Fruit fly (Drosophila melanogaster): ENCODE results near the gene PGS1.

Gene PGS1

dm6 chr3R:18741027-18741843 is 4.6 kb downstream of the PGS1 start (continued):
- TF ChIP-seq ara (GFP tag; IDR thresholded peaks at IDR 0.05) (peak; percentile 94), CG2129 (GFP tag; IDR thresholded peaks at IDR 0.05; ENCODE audit: partially characterized antibody) (no peak), CG2116 (GFP tag; optimal IDR thresholded peaks at IDR 0.05) (peak; percentile 73), ro (GFP tag; IDR thresholded peaks at IDR 0.05) (peak; percentile 91), row (GFP tag; IDR thresholded peaks at IDR 0.05) (peak; percentile 98), CG2875 (GFP tag; optimal IDR thresholded peaks at IDR 0.05) (peak; percentile 90), da (GFP tag; optimal IDR thresholded peaks at IDR 0.05) (no peak), B-H2 (GFP tag; optimal IDR thresholded peaks at IDR 0.05) (peak; percentile 75), CG6272 (GFP tag; IDR thresholded peaks at IDR 0.05) (peak; percentile 93), sim (GFP tag; IDR thresholded peaks at IDR 0.05) (peak; percentile 83), Deaf1 (tag; optimal IDR thresholded peaks at IDR 0.05) (peak; percentile 81), gfzf (GFP tag; optimal IDR thresholded peaks at IDR 0.05) (no peak), CG32772 (GFP tag; IDR thresholded peaks at IDR 0.05) (peak; percentile 96), gsb (GFP tag; IDR thresholded peaks at IDR 0.05) (peak; percentile 95), Taf1 (GFP tag; IDR thresholded peaks at IDR 0.05) (peak; percentile 93), cato (GFP tag; optimal IDR thresholded peaks at IDR 0.05; ENCODE audit: borderline replicate concordance) (peak; percentile 79), CG4404 (GFP tag; IDR thresholded peaks at IDR 0.05) (peak; percentile 86), CG18011 (GFP tag; optimal IDR thresholded peaks at IDR 0.05) (peak; percentile 77), CG10543 (GFP tag; optimal IDR thresholded peaks at IDR 0.05) (peak; percentile 87), vvl (GFP tag; IDR thresholded peaks at IDR 0.05) (peak; percentile 98), CG4360 (GFP tag; IDR thresholded peaks at IDR 0.05) (peak; percentile 78), sens (GFP tag) (peak; percentile 97), insv (GFP tag; optimal IDR thresholded peaks at IDR 0.05) (peak in 1 of 2 experiments; percentile 42), CG4282 (GFP tag; optimal IDR thresholded peaks at IDR 0.05) (peak; percentile 16), CG9876 (GFP tag; optimal IDR thresholded peaks at IDR 0.05) (peak; percentile 51), chn (GFP tag; optimal IDR thresholded peaks at IDR 0.05) (peak; percentile 90), CG12942 (GFP tag; optimal IDR thresholded peaks at IDR 0.05) (peak; percentile 94), dm (GFP tag; optimal IDR thresholded peaks at IDR 0.05) (peak; percentile 68), CG10274 (GFP tag; optimal IDR thresholded peaks at IDR 0.05) (peak; percentile 90), kay (GFP tag; optimal IDR thresholded peaks at IDR 0.05) (peak; percentile 88), shn (GFP tag; optimal IDR thresholded peaks at IDR 0.05) (peak; percentile 57), pan (optimal IDR thresholded peaks at IDR 0.05) (no peak), pan (GFP tag; optimal IDR thresholded peaks at IDR 0.05 in 1 of 2, IDR thresholded peaks at IDR 0.05 in 1 of 2) (peak in 1 of 2 experiments; percentile 98), Tbp (GFP tag; optimal IDR thresholded peaks at IDR 0.05) (no peak), fu2 (GFP tag; optimal IDR thresholded peaks at IDR 0.05) (peak; percentile 80), dpn (GFP tag; optimal IDR thresholded peaks at IDR 0.05) (peak; percentile 89 to 96), tio (GFP tag; optimal IDR thresholded peaks at IDR 0.05) (peak; percentile 94), CG15479 (GFP tag; optimal IDR thresholded peaks at IDR 0.05) (no peak), yki (optimal IDR thresholded peaks at IDR 0.05) (no peak), CG30431 (GFP tag; optimal IDR thresholded peaks at IDR 0.05) (peak; percentile 92), crp (GFP tag; optimal IDR thresholded peaks at IDR 0.05) (peak in 1 of 2 experiments; percentile 62), CG15269 (tag; optimal IDR thresholded peaks at IDR 0.05) (peak; percentile 98), Med (GFP tag) (peak; percentile 97), CG13424 (tag; optimal IDR thresholded peaks at IDR 0.05) (peak; percentile 96), trem (tag; optimal IDR thresholded peaks at IDR 0.05) (peak; percentile 91), CG8281 (tag; optimal IDR thresholded peaks at IDR 0.05) (peak; percentile 86), Bteb2 (GFP tag; optimal IDR thresholded peaks at IDR 0.05) (peak; percentile 78), CG17361 (GFP tag; IDR thresholded peaks at IDR 0.05) (peak; percentile 97), gcm (GFP tag; optimal IDR thresholded peaks at IDR 0.05) (peak; percentile 92)
